Worm (Caenorhabditis elegans) whole organism, midembryonic: ENCODE measurements around the gene ntc-1.

Experiments used
- cog-1 ChIP-seq: sonication (generic microtip); optimal IDR thresholded peaks from 2 replicates; lab custom pipeline; 2016; ENCODE audit warnings: missing genetic modification characterization, missing compliant biosample characterization
- flt-1 ChIP-seq: fragments of 200-800 bp; sonication (Bioruptor generic); IDR thresholded peaks from 2 replicates; pipeline ENCODE4 v1.3.6; 2022; ENCODE audit warnings: missing genetic modification characterization, missing compliant biosample characterization
- klf-2 ChIP-seq: fragments of 200-800 bp; sonication (Bioruptor generic); conservative IDR thresholded peaks from 2 replicates; pipeline ENCODE4 v1.3.6; 2022; ENCODE audit warnings: missing genetic modification reagents, missing genetic modification characterization, missing compliant biosample characterization
- med-1 ChIP-seq: sonication (generic microtip); optimal IDR thresholded peaks from 2 replicates; lab custom pipeline; 2017; ENCODE audit warnings: missing genetic modification characterization, mild to moderate bottlenecking, missing compliant biosample characterization, antibody characterized with exemption, missing genetic modification reagents; ENCODE audit not compliant: insufficient read depth
- tab-1 ChIP-seq: fragments of 200-800 bp; sonication (Bioruptor generic); IDR thresholded peaks from 2 replicates; pipeline ENCODE4 v1.3.6; 2022; ENCODE audit warnings: missing genetic modification characterization, missing compliant biosample characterization
- ztf-23 ChIP-seq: fragments of 200-800 bp; sonication (Bioruptor generic); IDR thresholded peaks from 2 replicates; pipeline ENCODE4 v1.3.6; 2022; ENCODE audit warnings: missing genetic modification reagents, missing genetic modification characterization, missing compliant biosample characterization
- ztf-29 ChIP-seq: fragments of 200-800 bp; sonication (Bioruptor generic); IDR thresholded peaks from 2 replicates; pipeline ENCODE4 v1.3.6; 2022; ENCODE audit warnings: missing genetic modification reagents, missing genetic modification characterization, missing compliant biosample characterization

ce11 chrX:4865798-4866197 is at the start of gene ntc-1:
- no peak for TF ChIP-seq flt-1
- TF ChIP-seq ztf-23: no peak
- no peak for TF ChIP-seq cog-1 (tag; lab: Kevin White, UChicago)
- TF ChIP-seq tab-1 (GFP tag; lab: Robert Waterston, UW): no peak
- no peak for TF ChIP-seq med-1 (GFP tag; lab: Kevin White, UChicago)
- no peak for TF ChIP-seq klf-2 (GFP tag; lab: Robert Waterston, UW)
- no peak for TF ChIP-seq ztf-29 (GFP tag; lab: Robert Waterston, UW)
